Fruit fly (Drosophila melanogaster): ENCODE data around the gene GCS2beta.

DNA sequence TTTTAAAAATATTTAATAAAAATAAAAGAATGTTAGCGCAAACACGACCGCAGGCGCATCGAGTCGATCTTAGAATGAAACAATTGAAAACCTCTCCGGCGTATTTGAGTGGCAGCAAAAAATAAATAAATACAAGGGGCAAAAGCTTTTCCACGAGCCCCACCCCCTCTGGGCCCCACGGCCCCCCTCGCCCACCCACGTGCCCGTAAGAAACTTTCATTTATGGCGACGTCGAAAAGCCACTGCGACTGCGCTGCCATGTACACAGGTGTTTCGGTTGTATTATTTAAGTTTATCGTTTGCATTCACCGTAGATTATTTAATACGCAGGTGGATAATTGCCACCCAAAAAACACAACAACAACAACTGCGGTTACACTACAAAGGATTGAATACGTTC lies 35.7 kb downstream of the GCS2beta start:
- TF ChIP-seq bab1 (GFP tag; optimal IDR thresholded peaks at IDR 0.05) (no peak), Hr96 (GFP tag; optimal IDR thresholded peaks at IDR 0.05) (no peak), tj (GFP tag; optimal IDR thresholded peaks at IDR 0.05) (peak; percentile 4), CG5204 (GFP tag; optimal IDR thresholded peaks at IDR 0.05) (no peak), Mnt (GFP tag; optimal IDR thresholded peaks at IDR 0.05) (no peak), kay (GFP tag; ENCODE audit: borderline replicate concordance) (no peak), ovo (GFP tag; optimal IDR thresholded peaks at IDR 0.05) (no peak), Crg-1 (GFP tag; optimal IDR thresholded peaks at IDR 0.05) (no peak)

All from whole organism, adult.